Worm (Caenorhabditis elegans) whole organism, L1 larva: ENCODE data around the gene Y45F10D.6.

Source experiments
- C04F5.9 ChIP-seq: sonication (generic microtip); optimal IDR thresholded peaks from 2 replicates; lab custom pipeline; 2016; ENCODE audit warnings: missing genetic modification characterization, missing compliant biosample characterization
- ama-1 ChIP-seq: fragments of 150-350 bp; optimal IDR thresholded peaks from 2 replicates; lab custom pipeline; 2014
- ceh-82 ChIP-seq, 3 experiments: fragments of 150-350 bp in 1 of 3; sonication (generic microtip) in 2 of 3; optimal IDR thresholded peaks; 2 replicates each; lab custom pipeline; 2014 to 2017; ENCODE audit warnings: missing biosample characterization in 3 of 3, missing genetic modification characterization in 3 of 3
- ces-1 ChIP-seq: fragments of 150-350 bp; optimal IDR thresholded peaks from 2 replicates; lab custom pipeline; 2014; ENCODE audit warnings: missing biosample characterization, missing genetic modification reagents, missing genetic modification characterization
- elt-3 ChIP-seq, 6 experiments: fragments of 150-350 bp in 1 of 6; sonication (generic microtip); optimal IDR thresholded peaks; 2 replicates each; lab custom pipeline; 2017 to 2018; ENCODE audit warnings: missing biosample characterization in 6 of 6, missing genetic modification characterization in 6 of 6, inconsistent platforms in 1 of 6
- mdl-1 ChIP-seq, 2 experiments: fragments of 150-350 bp; optimal IDR thresholded peaks; 2 replicates each; lab custom pipeline; 2014 to 2017; ENCODE audit warnings: missing biosample characterization in 2 of 2, missing genetic modification characterization in 2 of 2, inconsistent platforms in 1 of 2
- nhr-76 ChIP-seq: sonication (generic microtip); optimal IDR thresholded peaks from 2 replicates; lab custom pipeline; 2017; ENCODE audit warnings: missing biosample characterization, missing genetic modification characterization
- zag-1 ChIP-seq: fragments of 150-350 bp; optimal IDR thresholded peaks from 2 replicates; lab custom pipeline; 2014; ENCODE audit warnings: missing biosample characterization, missing genetic modification characterization
- ztf-4 ChIP-seq: fragments of 150-350 bp; optimal IDR thresholded peaks from 2 replicates; lab custom pipeline; 2014; ENCODE audit warnings: missing biosample characterization, missing genetic modification characterization

DNA sequence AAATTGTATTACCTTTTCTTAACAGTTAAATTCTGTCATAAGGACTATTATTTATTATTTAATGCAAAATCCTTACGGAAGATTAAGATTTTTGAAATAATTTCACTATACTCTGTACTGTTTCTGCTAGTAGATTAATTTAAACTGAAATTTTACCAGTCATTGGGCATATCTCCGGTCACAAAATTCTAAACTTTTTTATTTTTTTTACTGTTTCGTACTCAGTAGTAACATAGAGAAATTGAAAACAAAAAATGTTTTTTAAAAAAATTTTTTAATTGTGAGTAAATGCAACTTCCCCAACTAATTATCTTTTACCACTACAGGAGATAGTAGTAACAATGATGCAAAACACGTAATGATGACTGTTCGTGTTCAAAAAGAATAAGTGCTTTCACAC, 40.6 kb upstream of the Y45F10D.6 start:
- no peak for TF ChIP-seq elt-3 (tag; optimal IDR thresholded peaks at IDR 0.05; lab: Kevin White, UChicago)
- TF ChIP-seq ces-1 (GFP tag; lab: Kevin White, UChicago), result no peak
- no peak for TF ChIP-seq mdl-1 (tag; optimal IDR thresholded peaks at IDR 0.05; lab: Kevin White, UChicago)
- TF ChIP-seq zag-1, result no peak
- TF ChIP-seq C04F5.9 (tag; lab: Kevin White, UChicago), result no peak
- TF ChIP-seq ceh-82 (tag; optimal IDR thresholded peaks at IDR 0.05; lab: Kevin White, UChicago), result no peak
- TF ChIP-seq nhr-76 (tag; lab: Kevin White, UChicago), result no peak
- no peak for TF ChIP-seq ama-1 (lab: Kevin White, UChicago)
- no peak for TF ChIP-seq ztf-4 (tag; lab: Kevin White, UChicago)
